Worm (Caenorhabditis elegans) whole organism, midembryonic: ENCODE data around the gene W09C2.9.

Experiments
- T22C8.4 ChIP-seq: fragments of 200-800 bp; sonication (Bioruptor generic); IDR thresholded peaks from 2 replicates; pipeline ENCODE4 v1.3.6; 2022; ENCODE audit warnings: missing genetic modification characterization, missing compliant biosample characterization
- cog-1 ChIP-seq: sonication (generic microtip); optimal IDR thresholded peaks from 2 replicates; lab custom pipeline; 2016; ENCODE audit warnings: missing genetic modification characterization, missing compliant biosample characterization
- flt-1 ChIP-seq: fragments of 200-800 bp; sonication (Bioruptor generic); IDR thresholded peaks from 2 replicates; pipeline ENCODE4 v1.3.6; 2022; ENCODE audit warnings: missing genetic modification characterization, missing compliant biosample characterization
- med-1 ChIP-seq: sonication (generic microtip); optimal IDR thresholded peaks from 2 replicates; lab custom pipeline; 2017; ENCODE audit warnings: missing genetic modification characterization, mild to moderate bottlenecking, missing compliant biosample characterization, antibody characterized with exemption, missing genetic modification reagents; ENCODE audit not compliant: insufficient read depth
- ztf-23 ChIP-seq: fragments of 200-800 bp; sonication (Bioruptor generic); IDR thresholded peaks from 2 replicates; pipeline ENCODE4 v1.3.6; 2022; ENCODE audit warnings: missing genetic modification reagents, missing genetic modification characterization, missing compliant biosample characterization
- ztf-29 ChIP-seq: fragments of 200-800 bp; sonication (Bioruptor generic); IDR thresholded peaks from 2 replicates; pipeline ENCODE4 v1.3.6; 2022; ENCODE audit warnings: missing genetic modification reagents, missing genetic modification characterization, missing compliant biosample characterization

ce11 chrIV:9632966-9633494 is 9.9 kb upstream of the W09C2.9 start:
- TF ChIP-seq cog-1 (tag; lab: Kevin White, UChicago) = no peak
- TF ChIP-seq med-1 (GFP tag; lab: Kevin White, UChicago) = no peak
- no peak for TF ChIP-seq ztf-23 (GFP tag; lab: Robert Waterston, UW)
- no peak for TF ChIP-seq ztf-29
- no peak for TF ChIP-seq T22C8.4 (GFP tag; lab: Robert Waterston, UW)
- TF ChIP-seq flt-1 (GFP tag; lab: Robert Waterston, UW) = no peak
